Worm (Caenorhabditis elegans) whole organism, late embryonic: ENCODE results near the gene col-36.

Experiments used
- T23F11.4 ChIP-seq: fragments of 200-800 bp; sonication (Bioruptor generic); optimal IDR thresholded peaks from 2 replicates; lab custom pipeline; 2018; ENCODE audit warnings: mild to moderate bottlenecking, missing genetic modification characterization, missing compliant biosample characterization
- Y22D7AL.16 ChIP-seq: sonication (generic microtip); optimal IDR thresholded peaks from 2 replicates; lab custom pipeline; 2016; ENCODE audit warnings: missing genetic modification characterization, missing compliant biosample characterization
- ceh-14 ChIP-seq: sonication (generic microtip); optimal IDR thresholded peaks from 2 replicates; lab custom pipeline; 2016; ENCODE audit warnings: missing genotype, missing genetic modification characterization, missing compliant biosample characterization
- ceh-18 ChIP-seq: sonication (generic microtip); optimal IDR thresholded peaks from 2 replicates; lab custom pipeline; 2016; ENCODE audit warnings: missing genetic modification characterization, missing compliant biosample characterization
- ceh-19 ChIP-seq: fragments of 200-800 bp; sonication (Bioruptor generic); optimal IDR thresholded peaks from 2 replicates; lab custom pipeline; 2018; ENCODE audit warnings: mild to moderate bottlenecking, missing genetic modification characterization, missing compliant biosample characterization
- ceh-24 ChIP-seq: sonication (generic microtip); optimal IDR thresholded peaks from 2 replicates; lab custom pipeline; 2016; ENCODE audit warnings: mild to moderate bottlenecking, missing genetic modification characterization, missing compliant biosample characterization
- ceh-30 ChIP-seq: fragments of 150-350 bp; optimal IDR thresholded peaks from 2 replicates; lab custom pipeline; 2014; ENCODE audit warnings: missing biosample characterization, missing genetic modification characterization
- ceh-31 ChIP-seq: sonication (generic microtip); optimal IDR thresholded peaks from 2 replicates; lab custom pipeline; 2016; ENCODE audit warnings: missing genetic modification characterization, missing compliant biosample characterization
- ceh-34 ChIP-seq: sonication (generic microtip); optimal IDR thresholded peaks from 2 replicates; lab custom pipeline; 2016; ENCODE audit warnings: mild to moderate bottlenecking, missing genetic modification characterization, missing compliant biosample characterization
- ceh-45 ChIP-seq: fragments of 200-800 bp; sonication (Bioruptor generic); IDR thresholded peaks from 2 replicates; pipeline ENCODE4 v1.3.6; 2022; ENCODE audit warnings: missing genetic modification reagents, missing genetic modification characterization, missing compliant biosample characterization
- dmd-4 ChIP-seq: sonication (generic microtip); optimal IDR thresholded peaks from 2 replicates; lab custom pipeline; 2016; ENCODE audit warnings: borderline replicate concordance, missing genetic modification characterization, missing compliant biosample characterization
- ets-4 ChIP-seq: sonication (generic microtip); optimal IDR thresholded peaks from 2 replicates; lab custom pipeline; 2016; ENCODE audit warnings: missing genetic modification characterization, missing compliant biosample characterization
- fkh-10 ChIP-seq: fragments of 150-350 bp; optimal IDR thresholded peaks from 2 replicates; lab custom pipeline; 2014; ENCODE audit warnings: missing biosample characterization, missing genetic modification reagents, missing genetic modification characterization
- fkh-6 ChIP-seq: sonication (generic microtip); optimal IDR thresholded peaks from 2 replicates; lab custom pipeline; 2016; ENCODE audit warnings: missing genetic modification characterization, missing compliant biosample characterization
- hlh-13 ChIP-seq: fragments of 200-800 bp; sonication (Bioruptor generic); optimal IDR thresholded peaks from 2 replicates; lab custom pipeline; 2018; ENCODE audit warnings: mild to moderate bottlenecking, missing genetic modification characterization, missing compliant biosample characterization
- hlh-15 ChIP-seq: sonication (generic microtip); optimal IDR thresholded peaks from 2 replicates; lab custom pipeline; 2016; ENCODE audit warnings: missing genetic modification characterization, missing compliant biosample characterization
- hlh-6 ChIP-seq: sonication (generic microtip); optimal IDR thresholded peaks from 2 replicates; lab custom pipeline; 2016; ENCODE audit warnings: missing genotype, missing genetic modification characterization, missing compliant biosample characterization
- lim-6 ChIP-seq: sonication (generic microtip); optimal IDR thresholded peaks from 2 replicates; lab custom pipeline; 2016; ENCODE audit warnings: missing genetic modification characterization, missing compliant biosample characterization
- mec-3 ChIP-seq: sonication (generic microtip); optimal IDR thresholded peaks from 2 replicates; lab custom pipeline; 2016; ENCODE audit warnings: borderline replicate concordance, missing genetic modification characterization, missing compliant biosample characterization
- nfya-1 ChIP-seq: sonication (generic microtip); optimal IDR thresholded peaks from 2 replicates; lab custom pipeline; 2017; ENCODE audit warnings: missing genetic modification characterization, mild to moderate bottlenecking, missing compliant biosample characterization, antibody characterized with exemption, moderate library complexity
- nhr-11 ChIP-seq: fragments of 150-350 bp; optimal IDR thresholded peaks from 2 replicates; lab custom pipeline; 2014; ENCODE audit warnings: missing biosample characterization, missing genetic modification characterization
- nhr-232 ChIP-seq: sonication (generic microtip); optimal IDR thresholded peaks from 2 replicates; lab custom pipeline; 2016; ENCODE audit warnings: missing genetic modification characterization, missing compliant biosample characterization
- npax-4 ChIP-seq: sonication (generic microtip); optimal IDR thresholded peaks from 2 replicates; lab custom pipeline; 2016; ENCODE audit warnings: missing genetic modification characterization, missing compliant biosample characterization
- pag-3 ChIP-seq: sonication (generic microtip); optimal IDR thresholded peaks from 2 replicates; lab custom pipeline; 2016; ENCODE audit warnings: missing compliant biosample characterization, missing genetic modification characterization, borderline replicate concordance
- pax-1 ChIP-seq: fragments of 150-350 bp; optimal IDR thresholded peaks from 2 replicates; lab custom pipeline; 2014; ENCODE audit warnings: missing biosample characterization, missing genetic modification characterization
- pha-4 ChIP-seq: fragments of 150-350 bp; optimal IDR thresholded peaks from 2 replicates; lab custom pipeline; 2018; ENCODE audit warnings: missing biosample characterization, missing genetic modification reagents, missing genetic modification characterization
- pros-1 ChIP-seq: fragments of 150-350 bp; optimal IDR thresholded peaks from 2 replicates; lab custom pipeline; 2014; ENCODE audit warnings: missing biosample characterization, missing genetic modification reagents, missing genetic modification characterization
- ref-2 ChIP-seq: sonication (generic microtip); optimal IDR thresholded peaks from 2 replicates; lab custom pipeline; 2016; ENCODE audit warnings: missing genetic modification characterization, missing compliant biosample characterization
- rnt-1 ChIP-seq: sonication (generic microtip); optimal IDR thresholded peaks from 2 replicates; lab custom pipeline; 2016; ENCODE audit warnings: missing genetic modification characterization, missing compliant biosample characterization
- sdc-2 ChIP-seq: sonication (generic microtip); optimal IDR thresholded peaks from 2 replicates; lab custom pipeline; 2016; ENCODE audit warnings: missing genotype, missing genetic modification characterization, missing compliant biosample characterization
- sox-4 ChIP-seq: sonication (generic microtip); optimal IDR thresholded peaks from 2 replicates; lab custom pipeline; 2017; ENCODE audit warnings: mild to moderate bottlenecking, missing genetic modification characterization, inconsistent platforms, missing compliant biosample characterization
- syd-9 ChIP-seq: sonication (generic microtip); optimal IDR thresholded peaks from 2 replicates; lab custom pipeline; 2016; ENCODE audit warnings: mild to moderate bottlenecking, missing genetic modification characterization, moderate library complexity, missing compliant biosample characterization
- tbx-7 ChIP-seq: sonication (generic microtip); optimal IDR thresholded peaks from 2 replicates; lab custom pipeline; 2016; ENCODE audit warnings: missing genotype, missing genetic modification characterization, missing compliant biosample characterization
- ttx-3 ChIP-seq: sonication (generic microtip); optimal IDR thresholded peaks from 2 replicates; lab custom pipeline; 2016; ENCODE audit warnings: missing genetic modification reagents, missing genetic modification characterization, missing compliant biosample characterization
- unc-3 ChIP-seq, 2 experiments: fragments of 200-800 bp in 1 of 2; sonication (Bioruptor generic) in 1 of 2; sonication (generic microtip) in 1 of 2; conservative IDR thresholded peaks in 1 of 2; optimal IDR thresholded peaks in 1 of 2; 2 replicates each; pipeline versions ENCODE4 v1.3.6 to Lab custom; 2016 to 2022; ENCODE audit warnings: missing compliant biosample characterization in 2 of 2, missing genetic modification characterization in 2 of 2, missing genetic modification reagents in 1 of 2
- unc-55 ChIP-seq: sonication (generic microtip); optimal IDR thresholded peaks from 2 replicates; lab custom pipeline; 2017; ENCODE audit warnings: missing biosample characterization, missing genetic modification reagents, missing genetic modification characterization
- zip-5 ChIP-seq: sonication (generic microtip); optimal IDR thresholded peaks from 2 replicates; lab custom pipeline; 2016; ENCODE audit warnings: missing genetic modification characterization, missing compliant biosample characterization
- ztf-16 ChIP-seq: sonication (generic microtip); optimal IDR thresholded peaks from 2 replicates; lab custom pipeline; 2017; ENCODE audit warnings: missing genetic modification characterization, missing compliant biosample characterization

Gene col-36

DNA sequence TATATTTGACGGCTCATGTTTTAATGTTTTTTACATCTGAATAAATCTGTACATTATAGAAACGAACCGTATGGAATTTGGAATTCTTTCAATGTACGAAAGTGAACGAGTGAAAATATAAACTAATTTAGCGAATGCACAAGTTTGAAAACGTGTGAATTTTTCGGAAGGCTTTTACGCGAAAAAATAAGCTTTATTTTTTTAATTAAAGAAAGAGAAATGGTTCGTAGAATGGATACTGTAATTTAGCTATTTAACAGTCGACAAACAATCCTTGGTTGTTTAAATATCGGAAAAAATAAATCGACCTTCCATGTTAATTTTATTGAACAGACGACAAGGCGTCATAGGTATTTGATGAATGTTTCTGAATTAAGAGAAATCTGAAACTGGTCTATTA lies 26.9 kb upstream of the col-36 start, which contains the start of gene acdh-12:
acdh-12 (minus strand) TSS at position 101 of the 400 bp plus-strand sequence.
- TF ChIP-seq zip-5 (tag; lab: Kevin White, UChicago) = no peak
- no peak for TF ChIP-seq unc-55 (GFP tag; lab: Kevin White, UChicago)
- no peak for TF ChIP-seq unc-3 (GFP tag; conservative IDR thresholded peaks at IDR 0.05; lab: Robert Waterston, UW)
- TF ChIP-seq unc-3 (tag; optimal IDR thresholded peaks at IDR 0.05; lab: Kevin White, UChicago) = no peak
- TF ChIP-seq mec-3 (tag; lab: Kevin White, UChicago) = no peak
- TF ChIP-seq hlh-6 (tag; lab: Kevin White, UChicago) = no peak
- no peak for TF ChIP-seq tbx-7 (tag; lab: Kevin White, UChicago)
- TF ChIP-seq nfya-1 = no peak
- no peak for TF ChIP-seq sox-4
- no peak for TF ChIP-seq hlh-13 (GFP tag; lab: Kevin White, UChicago)
- no peak for TF ChIP-seq fkh-6 (tag; lab: Kevin White, UChicago)
- TF ChIP-seq syd-9 = no peak
- TF ChIP-seq nhr-11 = no peak
- no peak for TF ChIP-seq pros-1
- TF ChIP-seq fkh-10 (GFP tag; lab: Kevin White, UChicago) = no peak
- TF ChIP-seq ceh-34 (tag; lab: Kevin White, UChicago) = no peak
- TF ChIP-seq ceh-18 (tag; lab: Kevin White, UChicago) = no peak
- no peak for TF ChIP-seq ceh-30
- no peak for TF ChIP-seq lim-6
- TF ChIP-seq pag-3 = no peak

DNA sequence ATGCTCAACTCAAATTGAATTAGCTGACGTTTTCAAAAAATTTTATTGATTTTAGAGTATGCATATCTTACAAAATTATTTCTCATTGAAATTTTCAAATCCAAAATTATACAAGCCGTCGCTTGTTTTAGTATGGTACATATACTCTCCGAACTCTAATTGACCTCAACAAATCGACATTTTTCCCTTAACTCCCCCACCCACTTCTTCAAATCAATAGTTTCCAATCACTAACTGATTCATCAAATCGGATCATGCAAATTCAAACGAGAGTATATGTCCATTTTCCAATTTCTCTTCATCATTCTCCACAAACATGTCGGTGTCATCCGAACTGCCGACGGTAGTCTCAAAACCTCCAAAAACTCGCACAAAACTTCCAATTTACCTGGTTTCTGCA lies 20.5 kb upstream of the col-36 start, which contains the start of gene E04F6.4:
E04F6.4 (plus strand) TSS at position 301 of the 400 bp plus-strand sequence.
- TF ChIP-seq nfya-1 (no peak), pros-1 (no peak), rnt-1 (tag; lab: Kevin White, UChicago) (no peak), hlh-6 (tag; lab: Kevin White, UChicago) (no peak), sdc-2 (tag; lab: Kevin White, UChicago) (no peak), ceh-31 (no peak), ref-2 (tag; lab: Kevin White, UChicago) (no peak), unc-55 (GFP tag; lab: Kevin White, UChicago) (no peak), npax-4 (no peak), lim-6 (no peak), Y22D7AL.16 (tag; lab: Kevin White, UChicago) (no peak), ztf-16 (no peak), T23F11.4 (GFP tag; lab: Kevin White, UChicago) (no peak), dmd-4 (tag; lab: Kevin White, UChicago) (no peak), pax-1 (tag; lab: Kevin White, UChicago) (no peak), hlh-15 (tag; lab: Kevin White, UChicago) (no peak), ceh-24 (tag; lab: Kevin White, UChicago) (no peak), zip-5 (tag; lab: Kevin White, UChicago) (no peak)

DNA sequence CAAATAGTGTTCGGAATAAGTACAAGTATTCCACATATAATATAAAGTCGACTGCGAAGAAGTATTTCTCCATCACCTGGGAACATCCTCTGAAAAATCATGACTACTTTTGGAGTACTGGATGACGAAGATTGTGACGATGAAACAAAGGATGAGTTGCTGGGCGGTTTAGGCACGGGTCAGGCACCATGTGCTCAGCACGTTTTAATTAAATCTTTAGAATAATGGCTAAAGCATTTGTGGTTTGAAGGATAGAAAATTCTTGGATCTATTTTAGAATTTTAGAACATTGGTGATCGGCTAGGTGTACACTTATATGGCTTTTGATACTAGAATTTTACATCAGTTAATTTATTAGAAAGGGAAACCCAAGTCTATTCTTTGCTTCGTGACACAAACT lies 18.5 kb upstream of the col-36 start, which contains the start of gene C27H5.6:
C27H5.6 (minus strand) TSS at position 101 of the 400 bp plus-strand sequence.
- no peak for TF ChIP-seq ceh-14 (tag; lab: Kevin White, UChicago)
- no peak for TF ChIP-seq ztf-16
- no peak for TF ChIP-seq syd-9
- TF ChIP-seq, all 69 proteins: peak for 0

DNA sequence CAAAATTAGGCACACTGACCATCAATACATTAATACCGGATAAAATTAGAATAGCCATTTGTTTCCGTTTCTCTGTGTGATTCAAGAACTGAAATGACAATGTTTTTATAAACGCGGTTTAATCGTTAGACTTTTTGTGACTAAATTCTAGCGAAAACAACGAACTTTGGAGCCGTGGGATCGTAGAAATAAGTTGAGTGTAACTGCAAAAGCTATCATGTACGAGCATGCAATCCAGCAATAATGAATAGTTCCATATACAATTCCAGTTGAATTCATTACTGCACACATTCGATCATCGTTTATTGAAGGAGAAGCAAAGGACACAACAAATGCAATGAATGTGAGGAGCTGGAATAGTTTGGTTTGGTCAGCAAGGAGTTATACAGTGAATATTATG lies 17.5 kb upstream of the col-36 start:
- TF ChIP-seq ceh-45 (GFP tag; lab: Robert Waterston, UW) (no peak), mec-3 (tag; lab: Kevin White, UChicago) (no peak), fkh-10 (GFP tag; lab: Kevin White, UChicago) (no peak), ttx-3 (tag; lab: Kevin White, UChicago) (no peak), pros-1 (no peak), pax-1 (tag; lab: Kevin White, UChicago) (no peak), ets-4 (tag; lab: Kevin White, UChicago) (no peak), pag-3 (no peak), pha-4 (tag; lab: Kevin White, UChicago) (no peak), syd-9 (no peak), sdc-2 (tag; lab: Kevin White, UChicago) (no peak), nhr-232 (no peak), ceh-19 (no peak)
